Worm (Caenorhabditis elegans) whole organism, L4 larva: ENCODE data around the gene nspb-11.

Experiments used
- D1046.2 ChIP-seq: fragments of 200-800 bp; sonication (Bioruptor generic); IDR thresholded peaks from 2 replicates; pipeline ENCODE4 v1.3.6; 2022; ENCODE audit warnings: missing genetic modification characterization, missing compliant biosample characterization
- T20F7.1 ChIP-seq: fragments of 200-800 bp; sonication (Bioruptor generic); optimal IDR thresholded peaks from 2 replicates; lab custom pipeline; 2018; ENCODE audit warnings: mild to moderate bottlenecking, missing genetic modification characterization, missing compliant biosample characterization
- aly-2 ChIP-seq: sonication (generic microtip); optimal IDR thresholded peaks from 2 replicates; lab custom pipeline; 2018; ENCODE audit warnings: missing biosample characterization, missing genetic modification characterization
- attf-4 ChIP-seq: sonication (generic microtip); optimal IDR thresholded peaks from 3 replicates; lab custom pipeline; 2017; ENCODE audit warnings: missing biosample characterization, missing genetic modification characterization
- ces-1 ChIP-seq: fragments of 150-350 bp; sonication (generic microtip); optimal IDR thresholded peaks from 4 replicates; lab custom pipeline; 2014; ENCODE audit warnings: missing biosample characterization, missing genetic modification reagents, missing genetic modification characterization
- cey-2 ChIP-seq: sonication (generic microtip); optimal IDR thresholded peaks from 3 replicates; lab custom pipeline; 2017; ENCODE audit warnings: missing genetic modification characterization, mild to moderate bottlenecking, missing compliant biosample characterization, antibody characterized with exemption, borderline replicate concordance; ENCODE audit not compliant: insufficient read depth
- ctbp-1 ChIP-seq: fragments of 200-800 bp; sonication (Bioruptor generic); IDR thresholded peaks from 2 replicates; pipeline ENCODE4 v1.3.6; 2022; ENCODE audit warnings: missing genetic modification reagents, missing genetic modification characterization, missing compliant biosample characterization
- daf-16 ChIP-seq, 3 experiments: sonication (generic microtip); optimal IDR thresholded peaks; 2 replicates each; lab custom pipeline; 2016 to 2017; ENCODE audit warnings: missing genetic modification characterization in 3 of 3, missing genetic modification reagents in 3 of 3, mild to moderate bottlenecking in 2 of 3, missing compliant biosample characterization in 2 of 3, missing biosample characterization in 1 of 3, moderate library complexity in 1 of 3
- daf-19 ChIP-seq: fragments of 200-800 bp; sonication (Bioruptor generic); conservative IDR thresholded peaks from 2 replicates; pipeline ENCODE4 v1.3.6; 2022; ENCODE audit warnings: missing genetic modification characterization, missing compliant biosample characterization
- dmd-8 ChIP-seq: fragments of 200-800 bp; sonication (Bioruptor generic); IDR thresholded peaks from 2 replicates; pipeline ENCODE4 v1.3.6; 2022; ENCODE audit warnings: missing genetic modification characterization, missing compliant biosample characterization
- dpl-1 ChIP-seq: fragments of 150-350 bp; optimal IDR thresholded peaks from 2 replicates; lab custom pipeline; 2014; ENCODE audit warnings: missing biosample characterization, missing genetic modification reagents, missing genetic modification characterization
- dve-1 ChIP-seq: sonication (generic microtip); optimal IDR thresholded peaks from 2 replicates; lab custom pipeline; 2017; ENCODE audit warnings: antibody characterized with exemption, mild to moderate bottlenecking, missing genetic modification characterization, missing compliant biosample characterization; ENCODE audit not compliant: insufficient read depth
- fos-1 ChIP-seq: fragments of 150-350 bp; optimal IDR thresholded peaks from 2 replicates; lab custom pipeline; 2014; ENCODE audit warnings: missing biosample characterization, missing genetic modification characterization
- hlh-11 ChIP-seq: fragments of 200-800 bp; sonication (Bioruptor generic); optimal IDR thresholded peaks from 2 replicates; lab custom pipeline; 2018; ENCODE audit warnings: mild to moderate bottlenecking, missing genetic modification characterization, missing compliant biosample characterization
- hlh-30 ChIP-seq: sonication (generic microtip); optimal IDR thresholded peaks from 2 replicates; lab custom pipeline; 2017; ENCODE audit warnings: antibody characterized with exemption, mild to moderate bottlenecking, missing genetic modification characterization, missing compliant biosample characterization; ENCODE audit not compliant: insufficient read depth
- hmg-1.1 ChIP-seq: fragments of 200-800 bp; sonication (Bioruptor generic); IDR thresholded peaks from 2 replicates; pipeline ENCODE4 v1.3.6; 2022; ENCODE audit warnings: missing genetic modification reagents, missing genetic modification characterization, missing compliant biosample characterization
- lin-1 ChIP-seq: fragments of 200-800 bp; sonication (Bioruptor generic); IDR thresholded peaks from 2 replicates; pipeline ENCODE4 v1.3.6; 2022; ENCODE audit warnings: missing genetic modification reagents, missing genetic modification characterization, missing compliant biosample characterization
- lin-13 ChIP-seq: fragments of 150-350 bp; optimal IDR thresholded peaks from 2 replicates; lab custom pipeline; 2014; ENCODE audit warnings: missing biosample characterization, missing genetic modification reagents, missing genetic modification characterization
- lin-38 ChIP-seq: fragments of 200-800 bp; sonication (Bioruptor generic); IDR thresholded peaks from 2 replicates; pipeline ENCODE4 v1.3.6; 2022; ENCODE audit warnings: missing genetic modification reagents, missing genetic modification characterization, missing compliant biosample characterization
- lin-39 ChIP-seq: fragments of 150-350 bp; optimal IDR thresholded peaks from 2 replicates; lab custom pipeline; 2014; ENCODE audit warnings: missing biosample characterization, missing genetic modification reagents, missing genetic modification characterization
- lsy-2 ChIP-seq, 2 experiments: fragments of 150-350 bp in 1 of 2; sonication (generic microtip) in 1 of 2; optimal IDR thresholded peaks; 2 replicates each; lab custom pipeline; 2014 to 2017; ENCODE audit warnings: missing biosample characterization in 2 of 2, missing genetic modification characterization in 2 of 2
- mdl-1 ChIP-seq, 2 experiments: fragments of 150-350 bp in 1 of 2; sonication (generic microtip) in 1 of 2; optimal IDR thresholded peaks; 2 replicates each; lab custom pipeline; 2014 to 2017; ENCODE audit warnings: missing biosample characterization in 2 of 2, missing genetic modification characterization in 2 of 2
- mdt-29 ChIP-seq: fragments of 200-800 bp; sonication (Bioruptor generic); IDR thresholded peaks from 2 replicates; pipeline ENCODE4 v1.3.6; 2022; ENCODE audit warnings: missing genetic modification reagents, missing genetic modification characterization, missing compliant biosample characterization
- mep-1 ChIP-seq: fragments of 150-350 bp; sonication (generic microtip); optimal IDR thresholded peaks from 3 replicates; lab custom pipeline; 2014; ENCODE audit warnings: missing biosample characterization, missing genetic modification characterization
- mes-2 ChIP-seq: sonication (generic microtip); optimal IDR thresholded peaks from 2 replicates; lab custom pipeline; 2016; ENCODE audit warnings: missing genotype, mild to moderate bottlenecking, missing genetic modification characterization, missing compliant biosample characterization; ENCODE audit not compliant: poor library complexity, severe bottlenecking
- nhr-102 ChIP-seq: sonication (generic microtip); optimal IDR thresholded peaks from 2 replicates; lab custom pipeline; 2016; ENCODE audit warnings: mild to moderate bottlenecking, missing genetic modification characterization, moderate library complexity, missing compliant biosample characterization
- nhr-11 ChIP-seq: fragments of 150-350 bp; optimal IDR thresholded peaks from 2 replicates; lab custom pipeline; 2014; ENCODE audit warnings: missing biosample characterization, missing genetic modification characterization
- nhr-28 ChIP-seq: fragments of 150-350 bp; optimal IDR thresholded peaks from 2 replicates; lab custom pipeline; 2014; ENCODE audit warnings: missing biosample characterization, missing genetic modification characterization
- nhr-48 ChIP-seq: sonication (generic microtip); optimal IDR thresholded peaks from 2 replicates; lab custom pipeline; 2016; ENCODE audit warnings: mild to moderate bottlenecking, missing genetic modification characterization, missing compliant biosample characterization
- nhr-6 ChIP-seq: fragments of 150-350 bp; optimal IDR thresholded peaks from 2 replicates; lab custom pipeline; 2014; ENCODE audit warnings: missing biosample characterization, missing genetic modification characterization
- pha-4 ChIP-seq, 2 experiments: fragments of 150-350 bp in 1 of 2; fragments of 200-800 bp in 1 of 2; sonication (Bioruptor generic) in 1 of 2; IDR thresholded peaks in 1 of 2; optimal IDR thresholded peaks in 1 of 2; 2 replicates each; pipeline versions ENCODE4 v1.3.6 to Lab custom; 2014 to 2022; ENCODE audit warnings: missing genetic modification characterization in 2 of 2, missing genetic modification reagents in 2 of 2, missing biosample characterization in 1 of 2, missing compliant biosample characterization in 1 of 2
- rbr-2 ChIP-seq: sonication (generic microtip); optimal IDR thresholded peaks from 2 replicates; lab custom pipeline; 2016; ENCODE audit warnings: missing genotype, missing genetic modification characterization, missing compliant biosample characterization
- set-16 ChIP-seq: fragments of 200-800 bp; sonication (Bioruptor generic); IDR thresholded peaks from 2 replicates; pipeline ENCODE4 v1.3.6; 2022; ENCODE audit warnings: missing genetic modification reagents, missing genetic modification characterization, missing compliant biosample characterization
- tag-97 ChIP-seq: fragments of 200-800 bp; sonication (Bioruptor generic); IDR thresholded peaks from 2 replicates; pipeline ENCODE4 v1.3.6; 2022; ENCODE audit warnings: missing genetic modification characterization, missing compliant biosample characterization
- ztf-11 ChIP-seq: fragments of 150-350 bp; optimal IDR thresholded peaks from 2 replicates; lab custom pipeline; 2014; ENCODE audit warnings: missing biosample characterization, missing genetic modification characterization
- ztf-7 ChIP-seq: fragments of 150-350 bp; optimal IDR thresholded peaks from 2 replicates; lab custom pipeline; 2014; ENCODE audit warnings: missing biosample characterization, missing genetic modification characterization

Gene nspb-11

ce11 chrII:12953297-12953696 is 46.1 kb downstream of the nspb-11 start:
- peak; percentile 14 for TF ChIP-seq nhr-28 (tag; lab: Kevin White, UChicago)
- TF ChIP-seq tag-97 (GFP tag; lab: Robert Waterston, UW), result no peak
- TF ChIP-seq set-16 (GFP tag; lab: Robert Waterston, UW), result no peak
- TF ChIP-seq hlh-11 (tag; lab: Kevin White, UChicago), result peak; percentile 49
- TF ChIP-seq cey-2, result no peak
- peak in 1 of 2 experiments; percentile 29 for TF ChIP-seq mdl-1 (tag; optimal IDR thresholded peaks at IDR 0.05; lab: Kevin White, UChicago)
- no peak for TF ChIP-seq nhr-102 (tag; lab: Kevin White, UChicago)
- TF ChIP-seq lsy-2 (tag; optimal IDR thresholded peaks at IDR 0.05; lab: Kevin White, UChicago), result peak in 1 of 2 experiments; percentile 42
- TF ChIP-seq fos-1 (tag; lab: Kevin White, UChicago), result no peak
- 0 out of 2 replicates have a peak, but pooled peaks have one; percentile 64 for TF ChIP-seq daf-19
- TF ChIP-seq mep-1 (tag; lab: Kevin White, UChicago), result peak; percentile 10
- peak in 1 of 2 experiments; percentile 61 for TF ChIP-seq daf-16 (GFP tag; optimal IDR thresholded peaks at IDR 0.05; lab: Kevin White, UChicago)
- TF ChIP-seq daf-16 (tag; optimal IDR thresholded peaks at IDR 0.05; lab: Kevin White, UChicago), result peak; percentile 92
- no peak for TF ChIP-seq lin-1
- TF ChIP-seq dpl-1 (GFP tag; lab: Kevin White, UChicago), result no peak
- TF ChIP-seq lin-38 (GFP tag; lab: Robert Waterston, UW), result peak; percentile 29; the same call in 1 of the 2 replicates
- no peak for TF ChIP-seq nhr-48
- peak; percentile 31 for TF ChIP-seq hlh-30 (tag; lab: Kevin White, UChicago)
- peak; percentile 37 for TF ChIP-seq mes-2 (tag; lab: Kevin White, UChicago)
- TF ChIP-seq ces-1, result no peak
- TF ChIP-seq rbr-2, result peak; percentile 25
- peak; percentile 39 for TF ChIP-seq nhr-11 (tag; lab: Kevin White, UChicago)
- TF ChIP-seq hmg-1.1, result peak; percentile 49; the same call in 1 of the 2 replicates
- no peak for TF ChIP-seq dmd-8
- no peak for TF ChIP-seq lin-13 (GFP tag; lab: Kevin White, UChicago)
- peak; percentile 58 for TF ChIP-seq dve-1 (tag; lab: Kevin White, UChicago)

ce11 chrII:12954670-12955069 is 47.5 kb downstream of the nspb-11 start, which contains the start of the genes Y38F1A.1 and Y38F1A.2:
Y38F1A.1 (minus strand) TSS chrII:12954770.
Y38F1A.2 (plus strand) TSS chrII:12954958.
- TF ChIP-seq mdt-29 (GFP tag; lab: Robert Waterston, UW), result no peak
- TF ChIP-seq lin-39 (tag; lab: Kevin White, UChicago), result no peak
- TF ChIP-seq nhr-6 (tag; lab: Kevin White, UChicago), result no peak
- no peak for TF ChIP-seq mdl-1 (tag; optimal IDR thresholded peaks at IDR 0.05; lab: Kevin White, UChicago)
- TF ChIP-seq aly-2, result no peak
- no peak for TF ChIP-seq lin-38 (GFP tag; lab: Robert Waterston, UW)
- no peak for TF ChIP-seq attf-4
- no peak for TF ChIP-seq T20F7.1
- no peak for TF ChIP-seq ctbp-1
- no peak for TF ChIP-seq D1046.2
- no peak for TF ChIP-seq ztf-7 (tag; lab: Kevin White, UChicago)
- TF ChIP-seq ztf-11 (tag; lab: Kevin White, UChicago), result no peak
- TF ChIP-seq pha-4 (GFP tag; IDR thresholded peaks at IDR 0.05; lab: Robert Waterston, UW), result no peak
- TF ChIP-seq pha-4 (tag; optimal IDR thresholded peaks at IDR 0.05; lab: Kevin White, UChicago), result no peak
- TF ChIP-seq hlh-30 (tag; lab: Kevin White, UChicago), result no peak
